Fruit fly (Drosophila melanogaster) whole organism, embryonic: ENCODE measurements around the gene CG45002.

Source experiments
- B-H2 ChIP-seq: fragments of 200-800 bp; sonication (Bioruptor generic); optimal IDR thresholded peaks from 2 replicates; lab custom pipeline; 2018; ENCODE audit warnings: missing biosample characterization, mild to moderate bottlenecking, missing genetic modification characterization
- Blimp-1 ChIP-seq: fragments of 200-800 bp; sonication (Bioruptor generic); optimal IDR thresholded peaks from 3 replicates; lab custom pipeline; 2018; ENCODE audit warnings: missing biosample characterization, missing genetic modification characterization, mild to moderate bottlenecking, moderate library complexity, missing genetic modification reagents
- CG10147 ChIP-seq: fragments of 200-800 bp; sonication (Bioruptor generic); optimal IDR thresholded peaks from 2 replicates; lab custom pipeline; 2019; ENCODE audit warnings: missing biosample characterization, mild to moderate bottlenecking, missing genetic modification characterization, moderate library complexity
- CG10543 ChIP-seq: fragments of 200-800 bp; sonication (Bioruptor generic); optimal IDR thresholded peaks from 3 replicates; lab custom pipeline; 2017; ENCODE audit warnings: missing biosample characterization, mild to moderate bottlenecking, missing genetic modification characterization, moderate library complexity
- CG11085 ChIP-seq: fragments of 200-800 bp; sonication (Bioruptor generic); IDR thresholded peaks from 2 replicates; pipeline ENCODE4 v1.3.6; 2022; ENCODE audit warnings: missing biosample characterization, missing genetic modification characterization
- CG11398 ChIP-seq: fragments of 200-800 bp; sonication (Bioruptor generic); optimal IDR thresholded peaks from 2 replicates; lab custom pipeline; 2016; ENCODE audit warnings: missing biosample characterization, missing genetic modification characterization
- CG12104 ChIP-seq: fragments of 200-800 bp; sonication (Bioruptor generic); optimal IDR thresholded peaks from 3 replicates; lab custom pipeline; 2016; ENCODE audit warnings: missing biosample characterization, missing genetic modification characterization
- CG12659 ChIP-seq: fragments of 200-800 bp; sonication (Bioruptor generic); optimal IDR thresholded peaks from 3 replicates; lab custom pipeline; 2017; ENCODE audit warnings: mild to moderate bottlenecking, missing biosample characterization, missing genetic modification reagents, missing genetic modification characterization
- CG13287 ChIP-seq: fragments of 200-800 bp; sonication (Bioruptor generic); IDR thresholded peaks from 2 replicates; pipeline ENCODE4 v1.3.6; 2022; ENCODE audit warnings: missing biosample characterization, missing genetic modification characterization; ENCODE audit not compliant: partially characterized antibody
- CG13296 ChIP-seq: fragments of 200-800 bp; sonication (Bioruptor generic); optimal IDR thresholded peaks from 3 replicates; lab custom pipeline; 2018; ENCODE audit warnings: missing biosample characterization, mild to moderate bottlenecking, missing genetic modification characterization
- CG13894 ChIP-seq: fragments of 200-800 bp; sonication (Bioruptor generic); optimal IDR thresholded peaks from 3 replicates; lab custom pipeline; 2018; ENCODE audit warnings: missing biosample characterization, mild to moderate bottlenecking, missing genetic modification characterization, moderate library complexity
- CG14860 ChIP-seq: fragments of 200-800 bp; sonication (Bioruptor generic); IDR thresholded peaks from 3 replicates; pipeline ENCODE4 v1.3.6; 2022; ENCODE audit warnings: missing biosample characterization, missing genetic modification characterization; ENCODE audit not compliant: partially characterized antibody
- CG15073 ChIP-seq: fragments of 200-800 bp; sonication (Bioruptor generic); optimal IDR thresholded peaks from 2 replicates; lab custom pipeline; 2016; ENCODE audit warnings: missing biosample characterization, missing genetic modification characterization
- CG1603 ChIP-seq: fragments of 200-800 bp; sonication (Bioruptor generic); optimal IDR thresholded peaks from 2 replicates; lab custom pipeline; 2019; ENCODE audit warnings: missing biosample characterization, mild to moderate bottlenecking, missing genetic modification characterization, moderate library complexity
- CG17802 ChIP-seq: fragments of 200-800 bp; sonication (Bioruptor generic); optimal IDR thresholded peaks from 2 replicates; lab custom pipeline; 2018; ENCODE audit warnings: missing biosample characterization, mild to moderate bottlenecking, missing genetic modification characterization, moderate library complexity
- CG1832 ChIP-seq: fragments of 200-800 bp; sonication (Bioruptor generic); optimal IDR thresholded peaks from 2 replicates; lab custom pipeline; 2017; ENCODE audit warnings: missing biosample characterization, mild to moderate bottlenecking, missing genetic modification characterization, inconsistent platforms
- CG18599 ChIP-seq: fragments of 200-800 bp; sonication (Bioruptor generic); optimal IDR thresholded peaks from 3 replicates; lab custom pipeline; 2017; ENCODE audit warnings: missing biosample characterization, missing genetic modification characterization, mild to moderate bottlenecking, moderate library complexity, missing genetic modification reagents
- CG2116 ChIP-seq: fragments of 200-800 bp; sonication (Bioruptor generic); optimal IDR thresholded peaks from 3 replicates; lab custom pipeline; 2018; ENCODE audit warnings: missing biosample characterization, mild to moderate bottlenecking, missing genetic modification characterization
- CG2202 ChIP-seq: fragments of 200-800 bp; sonication (Bioruptor generic); optimal IDR thresholded peaks from 2 replicates; lab custom pipeline; 2018; ENCODE audit warnings: missing biosample characterization, mild to moderate bottlenecking, missing genetic modification characterization
- CG4360 ChIP-seq: fragments of 200-800 bp; sonication (Bioruptor generic); IDR thresholded peaks from 2 replicates; pipeline ENCODE4 v1.3.6; 2022; ENCODE audit warnings: missing biosample characterization, missing genetic modification characterization
- CG4730 ChIP-seq: fragments of 200-800 bp; sonication (Bioruptor generic); IDR thresholded peaks from 2 replicates; pipeline ENCODE4 v1.3.6; 2022; ENCODE audit warnings: missing biosample characterization, missing genetic modification characterization
- CG4820 ChIP-seq: fragments of 200-800 bp; sonication (Bioruptor generic); optimal IDR thresholded peaks from 3 replicates; lab custom pipeline; 2016; ENCODE audit warnings: missing biosample characterization, missing genetic modification characterization
- CG6689 ChIP-seq: fragments of 200-800 bp; sonication (Bioruptor generic); IDR thresholded peaks from 2 replicates; pipeline ENCODE4 v1.3.6; 2022; ENCODE audit warnings: missing biosample characterization, missing genetic modification characterization
- CG7786 ChIP-seq: fragments of 200-800 bp; sonication (Bioruptor generic); optimal IDR thresholded peaks from 2 replicates; lab custom pipeline; 2016; ENCODE audit warnings: missing biosample characterization, missing genetic modification characterization
- CG9437 ChIP-seq: fragments of 200-800 bp; sonication (Bioruptor generic); optimal IDR thresholded peaks from 2 replicates; lab custom pipeline; 2018; ENCODE audit warnings: missing biosample characterization, mild to moderate bottlenecking, missing genetic modification characterization
- D ChIP-seq, 2 experiments: fragments of 200-800 bp in 1 of 2; fragments of >200 bp in 1 of 2; sonication (Bioruptor generic) in 1 of 2; optimal IDR thresholded peaks; 2 replicates in 1 of 2; 3 replicates in 1 of 2; lab custom pipeline; 2017; ENCODE audit warnings: mild to moderate bottlenecking in 1 of 2, missing biosample characterization in 1 of 2, missing genetic modification characterization in 1 of 2, missing genetic modification reagents in 1 of 2
- Dfd ChIP-seq, 2 experiments: fragments of >200 bp; optimal IDR thresholded peaks; 2 replicates each; lab custom pipeline; 2017; ENCODE audit warnings: missing biosample characterization in 2 of 2, missing genetic modification characterization in 2 of 2
- Dll ChIP-seq: fragments of 200-800 bp; sonication (Bioruptor generic); IDR thresholded peaks from 4 replicates; pipeline ENCODE4 v1.3.6; 2022; ENCODE audit warnings: missing biosample characterization, missing genetic modification characterization; ENCODE audit not compliant: partially characterized antibody
- Doc3 ChIP-seq: fragments of 200-800 bp; sonication (Bioruptor generic); IDR thresholded peaks from 3 replicates; pipeline ENCODE4 v1.3.6; 2022; ENCODE audit warnings: missing biosample characterization, missing genetic modification characterization; ENCODE audit not compliant: partially characterized antibody
- Elba2 ChIP-seq: fragments of 200-800 bp; sonication (Bioruptor generic); optimal IDR thresholded peaks from 3 replicates; lab custom pipeline; 2016; ENCODE audit warnings: missing biosample characterization, missing genetic modification characterization
- Gsc ChIP-seq: fragments of 200-800 bp; sonication (Bioruptor generic); IDR thresholded peaks from 2 replicates; pipeline ENCODE4 v1.3.6; 2022; ENCODE audit warnings: missing biosample characterization, missing genetic modification characterization
- Hr78 ChIP-seq, 2 experiments: fragments of 200-800 bp in 1 of 2; fragments of >200 bp in 1 of 2; sonication (Bioruptor generic) in 1 of 2; optimal IDR thresholded peaks; 2 replicates each; lab custom pipeline; 2017 to 2019; ENCODE audit warnings: missing biosample characterization in 2 of 2, missing genetic modification characterization in 2 of 2, mild to moderate bottlenecking in 1 of 2, moderate library complexity in 1 of 2
- Med ChIP-seq: fragments of 200-800 bp; sonication (Bioruptor generic); peaks from one replicate; lab custom pipeline; 2016; ENCODE audit warnings: missing biosample characterization, missing genetic modification characterization, mild to moderate bottlenecking, inconsistent platforms, moderate library complexity
- Ptx1 ChIP-seq: fragments of 200-800 bp; sonication (Bioruptor generic); IDR thresholded peaks from 2 replicates; pipeline ENCODE4 v1.3.6; 2022; ENCODE audit warnings: missing biosample characterization, missing genetic modification characterization
- Rfx ChIP-seq: fragments of 200-800 bp; sonication (Bioruptor generic); IDR thresholded peaks from 2 replicates; pipeline ENCODE4 v1.3.6; 2022; ENCODE audit warnings: missing biosample characterization, missing genetic modification characterization
- Rx ChIP-seq: fragments of 200-800 bp; sonication (Bioruptor generic); IDR thresholded peaks from 2 replicates; pipeline ENCODE4 v1.3.6; 2022; ENCODE audit warnings: missing biosample characterization, missing genetic modification characterization
- Sin3A ChIP-seq: fragments of >200 bp; optimal IDR thresholded peaks from 2 replicates; lab custom pipeline; 2018
- al ChIP-seq: fragments of 200-800 bp; sonication (Bioruptor generic); IDR thresholded peaks from 2 replicates; pipeline ENCODE4 v1.3.6; 2022; ENCODE audit warnings: missing biosample characterization, missing genetic modification characterization
- ap ChIP-seq: fragments of 200-800 bp; sonication (Bioruptor generic); IDR thresholded peaks from 2 replicates; pipeline ENCODE4 v1.3.6; 2022; ENCODE audit warnings: missing biosample characterization, missing genetic modification characterization
- chinmo ChIP-seq: fragments of 200-800 bp; sonication (Bioruptor generic); IDR thresholded peaks from 4 replicates; pipeline ENCODE4 v1.3.6; 2022; ENCODE audit warnings: missing biosample characterization, missing genetic modification characterization; ENCODE audit not compliant: partially characterized antibody
- emc ChIP-seq: fragments of 200-800 bp; sonication (Bioruptor generic); optimal IDR thresholded peaks from 2 replicates; lab custom pipeline; 2016; ENCODE audit warnings: missing biosample characterization, missing genetic modification characterization
- exex ChIP-seq: fragments of 200-800 bp; sonication (Bioruptor generic); optimal IDR thresholded peaks from 4 replicates; lab custom pipeline; 2018; ENCODE audit warnings: missing biosample characterization, mild to moderate bottlenecking, missing genetic modification characterization, moderate library complexity
- jumu ChIP-seq: fragments of 200-800 bp; sonication (Bioruptor generic); optimal IDR thresholded peaks from 3 replicates; lab custom pipeline; 2016; ENCODE audit warnings: missing biosample characterization, missing genetic modification characterization
- klu ChIP-seq: fragments of 200-800 bp; sonication (Bioruptor generic); IDR thresholded peaks from 2 replicates; pipeline ENCODE4 v1.3.6; 2022; ENCODE audit warnings: missing biosample characterization, missing genetic modification characterization
- kni ChIP-seq: fragments of 200-800 bp; sonication (Bioruptor generic); optimal IDR thresholded peaks from 3 replicates; lab custom pipeline; 2017; ENCODE audit warnings: mild to moderate bottlenecking, missing biosample characterization, missing genetic modification reagents, missing genetic modification characterization
- sisA ChIP-seq: fragments of 200-800 bp; sonication (Bioruptor generic); IDR thresholded peaks from 2 replicates; pipeline ENCODE4 v1.3.6; 2022; ENCODE audit warnings: missing biosample characterization, missing genetic modification characterization
- sqz ChIP-seq: fragments of 200-800 bp; sonication (Bioruptor generic); optimal IDR thresholded peaks from 3 replicates; lab custom pipeline; 2018; ENCODE audit warnings: missing biosample characterization, mild to moderate bottlenecking, missing genetic modification characterization
- tin ChIP-seq: fragments of 200-800 bp; sonication (Bioruptor generic); optimal IDR thresholded peaks from 3 replicates; lab custom pipeline; 2016; ENCODE audit warnings: missing biosample characterization, missing genetic modification characterization

The CG45002 gene

dm6 chrX:17078139-17078977, 11.8 kb upstream of the CG45002 start, which contains the start of gene CG4949 (continued):
- TF ChIP-seq Rx (GFP tag; lab: Robert Waterston, UW) (no peak), al (GFP tag; lab: Robert Waterston, UW) (no peak), kni (no peak), CG2202 (tag; lab: Kevin White, UChicago) (no peak), Dfd (GFP tag; optimal IDR thresholded peaks at IDR 0.05; lab: Kevin White, UChicago) (no peak), CG18599 (no peak), D (optimal IDR thresholded peaks at IDR 0.05; lab: Kevin White, UChicago) (no peak), D (GFP tag; optimal IDR thresholded peaks at IDR 0.05; lab: Kevin White, UChicago) (no peak), exex (tag; lab: Kevin White, UChicago) (no peak), sqz (GFP tag; lab: Kevin White, UChicago) (peak; percentile 55), jumu (GFP tag; lab: Kevin White, UChicago) (no peak), CG10147 (GFP tag; lab: Kevin White, UChicago) (peak; percentile 16), CG13296 (GFP tag; lab: Kevin White, UChicago) (no peak), CG10543 (GFP tag; lab: Kevin White, UChicago) (peak; percentile 14), CG4820 (GFP tag; lab: Kevin White, UChicago) (no peak), CG7786 (no peak), CG13894 (tag; lab: Kevin White, UChicago) (no peak), CG13287 (GFP tag; lab: Robert Waterston, UW) (peak; percentile 84), CG11085 (GFP tag; lab: Robert Waterston, UW) (no peak), emc (GFP tag; lab: Kevin White, UChicago) (no peak), CG4360 (GFP tag; lab: Robert Waterston, UW) (no peak), CG2116 (GFP tag; lab: Kevin White, UChicago) (peak; percentile 24), sisA (GFP tag; lab: Robert Waterston, UW) (no peak), Blimp-1 (no peak), Gsc (GFP tag; lab: Robert Waterston, UW) (no peak), Dll (peak; percentile 82), Doc3 (GFP tag; lab: Robert Waterston, UW) (peak; percentile 77), CG1832 (no peak), CG4730 (GFP tag; lab: Robert Waterston, UW) (no peak), Ptx1 (GFP tag; lab: Robert Waterston, UW) (0 out of 2 replicates have a peak, but pooled peaks have one; percentile 21), CG1603 (tag; lab: Kevin White, UChicago) (no peak), tin (GFP tag; lab: Kevin White, UChicago) (no peak), CG12659 (GFP tag; lab: Kevin White, UChicago) (no peak), B-H2 (GFP tag; lab: Kevin White, UChicago) (no peak), Hr78 (GFP tag; optimal IDR thresholded peaks at IDR 0.05; lab: Kevin White, UChicago) (no peak), ap (GFP tag; lab: Robert Waterston, UW) (no peak), CG17802 (tag; lab: Kevin White, UChicago) (no peak), CG15073 (no peak), CG11398 (GFP tag; lab: Kevin White, UChicago) (no peak), klu (GFP tag; lab: Robert Waterston, UW) (no peak), CG14860 (peak; percentile 85), CG6689 (GFP tag; lab: Robert Waterston, UW) (peak; percentile 28), Elba2 (GFP tag; lab: Kevin White, UChicago) (no peak), Rfx (no peak; the same call in 1 of the 2 replicates), Sin3A (lab: Kevin White, UChicago) (no peak), CG9437 (GFP tag; lab: Kevin White, UChicago) (no peak), CG12104 (GFP tag; lab: Kevin White, UChicago) (peak; percentile 5), chinmo (peak; percentile 96), Med (GFP tag; lab: Kevin White, UChicago) (peak; percentile 51)
